Worm (Caenorhabditis elegans) whole organism, L4 larva: ENCODE results near the gene spp-22.
A peak's percentile ranks its signal among the peaks of the same experiment; 100 is the strongest.

Experiments
- D1046.2 ChIP-seq: fragments of 200-800 bp; sonication (Bioruptor generic); IDR thresholded peaks from 2 replicates; pipeline ENCODE4 v1.3.6; 2022; ENCODE audit warnings: missing genetic modification characterization, missing compliant biosample characterization
- F10B5.3 ChIP-seq: sonication (generic microtip); optimal IDR thresholded peaks from 2 replicates; lab custom pipeline; 2016; ENCODE audit warnings: mild to moderate bottlenecking, missing genetic modification characterization, missing compliant biosample characterization
- F26F4.8 ChIP-seq: fragments of 200-800 bp; sonication (Bioruptor generic); conservative IDR thresholded peaks from 2 replicates; pipeline ENCODE4 v1.3.6; 2022; ENCODE audit warnings: missing genetic modification characterization, missing compliant biosample characterization
- F37D6.2 ChIP-seq: sonication (generic microtip); optimal IDR thresholded peaks from 2 replicates; lab custom pipeline; 2016; ENCODE audit warnings: mild to moderate bottlenecking, missing genetic modification characterization, missing compliant biosample characterization
- R02D3.7 ChIP-seq: fragments of 150-350 bp; sonication (generic microtip); optimal IDR thresholded peaks from 3 replicates; lab custom pipeline; 2014; ENCODE audit warnings: missing biosample characterization, missing genetic modification characterization
- Y105C5A.15 ChIP-seq: fragments of 200-800 bp; sonication (Bioruptor generic); IDR thresholded peaks from 2 replicates; pipeline ENCODE4 v1.3.6; 2022; ENCODE audit warnings: missing genetic modification characterization, missing compliant biosample characterization
- Y48G9A.11 ChIP-seq: fragments of 200-800 bp; sonication (Bioruptor generic); IDR thresholded peaks from 2 replicates; pipeline ENCODE4 v1.3.6; 2022; ENCODE audit warnings: missing genetic modification reagents, missing genetic modification characterization, missing compliant biosample characterization
- Y75B8A.6 ChIP-seq: fragments of 200-800 bp; sonication (Bioruptor generic); IDR thresholded peaks from 2 replicates; pipeline ENCODE4 v1.3.6; 2022; ENCODE audit warnings: missing genetic modification reagents, missing genetic modification characterization, missing compliant biosample characterization
- ZK546.5 ChIP-seq, 2 experiments: sonication (generic microtip); optimal IDR thresholded peaks; 2 replicates each; lab custom pipeline; 2017; ENCODE audit warnings: missing biosample characterization in 2 of 2, missing genetic modification characterization in 2 of 2
- arid-1 ChIP-seq: fragments of 200-800 bp; sonication (Bioruptor generic); conservative IDR thresholded peaks from 2 replicates; pipeline ENCODE4 v1.3.6; 2022; ENCODE audit warnings: missing genetic modification reagents, missing genetic modification characterization, missing compliant biosample characterization
- ceh-62 ChIP-seq: sonication (generic microtip); optimal IDR thresholded peaks from 2 replicates; lab custom pipeline; 2017; ENCODE audit warnings: missing biosample characterization, missing genetic modification characterization
- daf-12 ChIP-seq: fragments of 150-350 bp; optimal IDR thresholded peaks from 2 replicates; lab custom pipeline; 2014; ENCODE audit warnings: missing biosample characterization, missing genetic modification reagents, missing genetic modification characterization
- daf-16 ChIP-seq, 3 experiments: sonication (generic microtip); optimal IDR thresholded peaks; 2 replicates each; lab custom pipeline; 2016 to 2017; ENCODE audit warnings: missing genetic modification characterization in 3 of 3, missing genetic modification reagents in 3 of 3, mild to moderate bottlenecking in 2 of 3, missing compliant biosample characterization in 2 of 3, missing biosample characterization in 1 of 3, moderate library complexity in 1 of 3
- daf-19 ChIP-seq: fragments of 200-800 bp; sonication (Bioruptor generic); conservative IDR thresholded peaks from 2 replicates; pipeline ENCODE4 v1.3.6; 2022; ENCODE audit warnings: missing genetic modification characterization, missing compliant biosample characterization
- dmd-8 ChIP-seq: fragments of 200-800 bp; sonication (Bioruptor generic); IDR thresholded peaks from 2 replicates; pipeline ENCODE4 v1.3.6; 2022; ENCODE audit warnings: missing genetic modification characterization, missing compliant biosample characterization
- duxl-1 ChIP-seq: sonication (generic microtip); optimal IDR thresholded peaks from 2 replicates; lab custom pipeline; 2016; ENCODE audit warnings: mild to moderate bottlenecking, missing genetic modification characterization, moderate library complexity, missing compliant biosample characterization; ENCODE audit not compliant: poor library complexity
- dve-1 ChIP-seq: sonication (generic microtip); optimal IDR thresholded peaks from 2 replicates; lab custom pipeline; 2017; ENCODE audit warnings: antibody characterized with exemption, mild to moderate bottlenecking, missing genetic modification characterization, missing compliant biosample characterization; ENCODE audit not compliant: insufficient read depth
- fos-1 ChIP-seq: fragments of 150-350 bp; optimal IDR thresholded peaks from 2 replicates; lab custom pipeline; 2014; ENCODE audit warnings: missing biosample characterization, missing genetic modification characterization
- gei-8 ChIP-seq: fragments of 200-800 bp; sonication (Bioruptor generic); optimal IDR thresholded peaks from 2 replicates; lab custom pipeline; 2018; ENCODE audit warnings: mild to moderate bottlenecking, missing genetic modification characterization, missing compliant biosample characterization
- lim-7 ChIP-seq: fragments of 200-800 bp; sonication (Bioruptor generic); IDR thresholded peaks from 2 replicates; pipeline ENCODE4 v1.3.6; 2022; ENCODE audit warnings: missing genetic modification characterization, missing compliant biosample characterization
- lin-1 ChIP-seq: fragments of 200-800 bp; sonication (Bioruptor generic); IDR thresholded peaks from 2 replicates; pipeline ENCODE4 v1.3.6; 2022; ENCODE audit warnings: missing genetic modification reagents, missing genetic modification characterization, missing compliant biosample characterization
- lin-15B ChIP-seq: fragments of 150-350 bp; sonication (generic microtip); optimal IDR thresholded peaks from 3 replicates; lab custom pipeline; 2014; ENCODE audit warnings: missing biosample characterization, missing genetic modification characterization
- lin-39 ChIP-seq: fragments of 150-350 bp; optimal IDR thresholded peaks from 2 replicates; lab custom pipeline; 2014; ENCODE audit warnings: missing biosample characterization, missing genetic modification reagents, missing genetic modification characterization
- lsy-2 ChIP-seq, 2 experiments: fragments of 150-350 bp in 1 of 2; sonication (generic microtip) in 1 of 2; optimal IDR thresholded peaks; 2 replicates each; lab custom pipeline; 2014 to 2017; ENCODE audit warnings: missing biosample characterization in 2 of 2, missing genetic modification characterization in 2 of 2
- madf-5 ChIP-seq, 2 experiments: fragments of 200-800 bp; sonication (Bioruptor generic); IDR thresholded peaks; 2 replicates each; pipeline ENCODE4 v1.3.6; 2022; ENCODE audit warnings: missing compliant biosample characterization in 2 of 2, missing genetic modification characterization in 2 of 2
- madf-9 ChIP-seq: fragments of 200-800 bp; sonication (Bioruptor generic); conservative IDR thresholded peaks from 2 replicates; pipeline ENCODE4 v1.3.6; 2022; ENCODE audit warnings: missing genetic modification reagents, missing genetic modification characterization, missing compliant biosample characterization
- mdl-1 ChIP-seq, 2 experiments: fragments of 150-350 bp in 1 of 2; sonication (generic microtip) in 1 of 2; optimal IDR thresholded peaks; 2 replicates each; lab custom pipeline; 2014 to 2017; ENCODE audit warnings: missing biosample characterization in 2 of 2, missing genetic modification characterization in 2 of 2
- mxl-2 ChIP-seq: fragments of 200-800 bp; sonication (Bioruptor generic); conservative IDR thresholded peaks from 2 replicates; pipeline ENCODE4 v1.3.6; 2022; ENCODE audit warnings: missing genetic modification reagents, missing genetic modification characterization, missing compliant biosample characterization
- nhr-10 ChIP-seq: fragments of 150-350 bp; optimal IDR thresholded peaks from 2 replicates; lab custom pipeline; 2014; ENCODE audit warnings: missing biosample characterization, missing genetic modification characterization
- nhr-111 ChIP-seq: fragments of 200-800 bp; sonication (Bioruptor generic); optimal IDR thresholded peaks from 2 replicates; lab custom pipeline; 2018; ENCODE audit warnings: mild to moderate bottlenecking, missing genetic modification characterization, missing compliant biosample characterization
- nhr-28 ChIP-seq: fragments of 150-350 bp; optimal IDR thresholded peaks from 2 replicates; lab custom pipeline; 2014; ENCODE audit warnings: missing biosample characterization, missing genetic modification characterization
- nhr-76 ChIP-seq: fragments of 150-350 bp; optimal IDR thresholded peaks from 2 replicates; lab custom pipeline; 2014; ENCODE audit warnings: missing biosample characterization, missing genetic modification characterization
- nhr-77 ChIP-seq: fragments of 150-350 bp; optimal IDR thresholded peaks from 2 replicates; lab custom pipeline; 2014; ENCODE audit warnings: missing biosample characterization, missing genetic modification characterization
- rbr-2 ChIP-seq: sonication (generic microtip); optimal IDR thresholded peaks from 2 replicates; lab custom pipeline; 2016; ENCODE audit warnings: missing genotype, missing genetic modification characterization, missing compliant biosample characterization
- saeg-2 ChIP-seq: fragments of 200-800 bp; sonication (Bioruptor generic); IDR thresholded peaks from 2 replicates; pipeline ENCODE4 v1.3.6; 2022; ENCODE audit warnings: missing genetic modification reagents, missing genetic modification characterization, missing compliant biosample characterization
- skn-1 ChIP-seq: fragments of 150-350 bp; optimal IDR thresholded peaks from 2 replicates; lab custom pipeline; 2014; ENCODE audit warnings: missing biosample characterization, missing genetic modification characterization
- snpc-4 ChIP-seq: fragments of 150-350 bp; optimal IDR thresholded peaks from 2 replicates; lab custom pipeline; 2014; ENCODE audit warnings: missing biosample characterization, missing genetic modification characterization
- spr-3 ChIP-seq: fragments of 200-800 bp; sonication (Bioruptor generic); optimal IDR thresholded peaks from 2 replicates; lab custom pipeline; 2018; ENCODE audit warnings: mild to moderate bottlenecking, missing genetic modification characterization, missing compliant biosample characterization
- unc-39 ChIP-seq: sonication (generic microtip); optimal IDR thresholded peaks from 2 replicates; lab custom pipeline; 2017; ENCODE audit warnings: missing biosample characterization, missing genetic modification characterization
- unc-62 ChIP-seq, 3 experiments: fragments of 150-350 bp in 1 of 3; sonication (generic microtip); optimal IDR thresholded peaks in 2 of 3; peaks in 1 of 3; 1 replicate in 1 of 3; 2 replicates in 2 of 3; lab custom pipeline; 2014 to 2017; ENCODE audit warnings: missing biosample characterization in 3 of 3, missing genetic modification characterization in 3 of 3, missing genetic modification reagents in 3 of 3, missing genotype in 1 of 3
- vab-7 ChIP-seq: fragments of 200-800 bp; sonication (Bioruptor generic); IDR thresholded peaks from 2 replicates; pipeline ENCODE4 v1.3.6; 2022; ENCODE audit warnings: missing genetic modification reagents, missing genetic modification characterization, missing compliant biosample characterization
- zag-1 ChIP-seq: fragments of 150-350 bp; optimal IDR thresholded peaks from 2 replicates; lab custom pipeline; 2014; ENCODE audit warnings: missing biosample characterization, missing genetic modification characterization
- ztf-11 ChIP-seq: fragments of 150-350 bp; optimal IDR thresholded peaks from 2 replicates; lab custom pipeline; 2014; ENCODE audit warnings: missing biosample characterization, missing genetic modification characterization

Gene spp-22

DNA sequence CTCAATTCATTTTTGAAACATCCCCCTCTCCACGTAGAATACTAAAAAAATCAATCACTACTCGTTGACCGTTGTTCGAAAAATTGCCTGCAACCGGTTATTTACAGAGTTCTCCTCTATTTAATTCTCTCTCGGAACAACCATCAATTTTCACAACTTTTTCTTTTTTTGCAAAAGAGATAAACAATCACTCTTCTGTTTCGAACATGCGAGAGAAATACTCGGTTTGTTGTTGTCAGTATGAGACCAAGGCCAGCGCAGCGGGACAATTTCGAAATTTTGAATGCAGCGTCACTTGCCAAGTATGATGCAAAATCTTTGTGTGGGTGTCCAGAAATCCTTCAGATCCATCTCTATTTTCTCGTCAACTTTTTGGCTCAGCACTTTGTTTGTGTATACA is 18.8 kb downstream of the spp-22 start (continued):
- TF ChIP-seq dve-1 (tag; lab: Kevin White, UChicago) (peak; percentile 58), lim-7 (GFP tag; lab: Robert Waterston, UW) (no peak), F26F4.8 (no peak), mdl-1 (tag; optimal IDR thresholded peaks at IDR 0.05; lab: Kevin White, UChicago) (peak; percentile 7 to 14), nhr-77 (tag; lab: Kevin White, UChicago) (no peak), mxl-2 (GFP tag; lab: Robert Waterston, UW) (no peak), madf-5 (GFP tag; IDR thresholded peaks at IDR 0.05; lab: Robert Waterston, UW) (no peak), lin-39 (tag; lab: Kevin White, UChicago) (no peak), rbr-2 (peak; percentile 19), fos-1 (tag; lab: Kevin White, UChicago) (no peak), F37D6.2 (no peak), vab-7 (GFP tag; lab: Robert Waterston, UW) (no peak), dmd-8 (GFP tag; lab: Robert Waterston, UW) (no peak), duxl-1 (tag; lab: Kevin White, UChicago) (peak; percentile 20), unc-39 (tag; lab: Kevin White, UChicago) (no peak), gei-8 (GFP tag; lab: Kevin White, UChicago) (no peak), Y48G9A.11 (GFP tag; lab: Robert Waterston, UW) (no peak), unc-62 (GFP tag; optimal IDR thresholded peaks at IDR 0.05 in 1 of 2; lab: Kevin White, UChicago) (peak in 1 of 2 experiments; percentile 68), unc-62 (tag; optimal IDR thresholded peaks at IDR 0.05; lab: Kevin White, UChicago) (no peak), daf-12 (tag; lab: Kevin White, UChicago) (no peak), madf-9 (GFP tag; lab: Robert Waterston, UW) (no peak), F10B5.3 (tag; lab: Kevin White, UChicago) (no peak), zag-1 (no peak), nhr-28 (tag; lab: Kevin White, UChicago) (peak; percentile 17), saeg-2 (GFP tag; lab: Robert Waterston, UW) (no peak), lin-15B (tag; lab: Kevin White, UChicago) (no peak), arid-1 (no peak), lsy-2 (tag; optimal IDR thresholded peaks at IDR 0.05; lab: Kevin White, UChicago) (peak in 1 of 2 experiments; percentile 59), skn-1 (tag; lab: Kevin White, UChicago) (peak; percentile 31), R02D3.7 (tag; lab: Kevin White, UChicago) (no peak), Y105C5A.15 (GFP tag; lab: Robert Waterston, UW) (no peak), daf-19 (GFP tag; lab: Robert Waterston, UW) (no peak), ztf-11 (tag; lab: Kevin White, UChicago) (no peak), nhr-111 (GFP tag; lab: Kevin White, UChicago) (no peak), D1046.2 (GFP tag; lab: Robert Waterston, UW) (no peak), Y75B8A.6 (GFP tag; lab: Robert Waterston, UW) (no peak), nhr-76 (tag; lab: Kevin White, UChicago) (no peak), ceh-62 (no peak), daf-16 (GFP tag; optimal IDR thresholded peaks at IDR 0.05; lab: Kevin White, UChicago) (peak in 1 of 2 experiments; percentile 78), daf-16 (tag; optimal IDR thresholded peaks at IDR 0.05; lab: Kevin White, UChicago) (peak; percentile 31), spr-3 (GFP tag; lab: Kevin White, UChicago) (no peak), lin-1 (GFP tag; lab: Robert Waterston, UW) (no peak), snpc-4 (tag; lab: Kevin White, UChicago) (no peak), nhr-10 (tag; lab: Kevin White, UChicago) (no peak), ZK546.5 (tag; optimal IDR thresholded peaks at IDR 0.05; lab: Kevin White, UChicago) (no peak)
